Worm (Caenorhabditis elegans) whole organism, L1 larva: ENCODE results near the gene srh-69.

Experiments
- C34B4.2 ChIP-seq: sonication (generic microtip); optimal IDR thresholded peaks from 2 replicates; lab custom pipeline; 2017; ENCODE audit warnings: mild to moderate bottlenecking, missing genetic modification characterization, missing compliant biosample characterization
- aha-1 ChIP-seq: fragments of 150-350 bp; optimal IDR thresholded peaks from 2 replicates; lab custom pipeline; 2014; ENCODE audit warnings: missing biosample characterization, missing genetic modification characterization
- aly-2 ChIP-seq: fragments of 150-350 bp; optimal IDR thresholded peaks from 2 replicates; lab custom pipeline; 2014; ENCODE audit warnings: missing biosample characterization, missing genetic modification characterization
- blmp-1 ChIP-seq: fragments of 150-350 bp; optimal IDR thresholded peaks from 2 replicates; lab custom pipeline; 2014; ENCODE audit warnings: missing biosample characterization, missing genetic modification characterization
- ceh-63 ChIP-seq: fragments of 200-800 bp; sonication (Bioruptor generic); optimal IDR thresholded peaks from 2 replicates; lab custom pipeline; 2018; ENCODE audit warnings: mild to moderate bottlenecking, missing genetic modification characterization, missing compliant biosample characterization
- ceh-88 ChIP-seq: fragments of 200-800 bp; sonication (Bioruptor generic); IDR thresholded peaks from 2 replicates; pipeline ENCODE4 v1.3.6; 2022; ENCODE audit warnings: missing genetic modification characterization, missing compliant biosample characterization
- egl-27 ChIP-seq, 2 experiments: fragments of 150-350 bp in 1 of 2; sonication (generic microtip); optimal IDR thresholded peaks; 3 replicates each; lab custom pipeline; 2017 to 2018; ENCODE audit warnings: missing biosample characterization in 2 of 2, missing genetic modification characterization in 2 of 2, missing genetic modification reagents in 2 of 2
- elt-2 ChIP-seq: sonication (generic microtip); optimal IDR thresholded peaks from 2 replicates; lab custom pipeline; 2016; ENCODE audit warnings: missing genetic modification characterization, mild to moderate bottlenecking, inconsistent platforms, missing compliant biosample characterization, missing genetic modification reagents
- elt-3 ChIP-seq, 6 experiments: fragments of 150-350 bp in 1 of 6; sonication (generic microtip); optimal IDR thresholded peaks; 2 replicates each; lab custom pipeline; 2017 to 2018; ENCODE audit warnings: missing biosample characterization in 6 of 6, missing genetic modification characterization in 6 of 6, inconsistent platforms in 1 of 6
- ets-5 ChIP-seq: fragments of 200-800 bp; sonication (Bioruptor generic); IDR thresholded peaks from 2 replicates; pipeline ENCODE4 v1.3.6; 2022; ENCODE audit warnings: missing genetic modification characterization, missing compliant biosample characterization
- fkh-8 ChIP-seq: sonication (generic microtip); optimal IDR thresholded peaks from 2 replicates; lab custom pipeline; 2016; ENCODE audit warnings: mild to moderate bottlenecking, missing genetic modification characterization, missing compliant biosample characterization
- fos-1 ChIP-seq: fragments of 150-350 bp; optimal IDR thresholded peaks from 2 replicates; lab custom pipeline; 2014; ENCODE audit warnings: missing biosample characterization, missing genetic modification characterization
- grh-1 ChIP-seq: fragments of 200-800 bp; sonication (Bioruptor generic); IDR thresholded peaks from 2 replicates; pipeline ENCODE4 v1.3.6; 2022; ENCODE audit warnings: missing genetic modification reagents, missing genetic modification characterization, missing compliant biosample characterization
- hlh-4 ChIP-seq: sonication (generic microtip); optimal IDR thresholded peaks from 2 replicates; lab custom pipeline; 2016; ENCODE audit warnings: mild to moderate bottlenecking, missing genetic modification characterization, missing compliant biosample characterization
- jun-1 ChIP-seq: fragments of 150-350 bp; optimal IDR thresholded peaks from 2 replicates; lab custom pipeline; 2014; ENCODE audit warnings: missing biosample characterization, missing genetic modification reagents, missing genetic modification characterization
- lin-39 ChIP-seq: fragments of 150-350 bp; optimal IDR thresholded peaks from 2 replicates; lab custom pipeline; 2014; ENCODE audit warnings: missing biosample characterization, missing genetic modification reagents, missing genetic modification characterization
- lsy-2 ChIP-seq, 2 experiments: fragments of 150-350 bp; optimal IDR thresholded peaks; 2 replicates each; lab custom pipeline; 2014; ENCODE audit warnings: missing biosample characterization in 2 of 2, missing genetic modification characterization in 2 of 2
- mep-1 ChIP-seq: fragments of 150-350 bp; optimal IDR thresholded peaks from 2 replicates; lab custom pipeline; 2014; ENCODE audit warnings: missing biosample characterization, missing genetic modification characterization
- nhr-12 ChIP-seq: sonication (generic microtip); optimal IDR thresholded peaks from 2 replicates; lab custom pipeline; 2017; ENCODE audit warnings: missing biosample characterization, missing genetic modification characterization
- nhr-28 ChIP-seq: fragments of 150-350 bp; optimal IDR thresholded peaks from 2 replicates; lab custom pipeline; 2014; ENCODE audit warnings: missing biosample characterization, missing genetic modification characterization
- nhr-76 ChIP-seq: sonication (generic microtip); optimal IDR thresholded peaks from 2 replicates; lab custom pipeline; 2017; ENCODE audit warnings: missing biosample characterization, missing genetic modification characterization
- nhr-77 ChIP-seq: fragments of 150-350 bp; optimal IDR thresholded peaks from 2 replicates; lab custom pipeline; 2014; ENCODE audit warnings: missing biosample characterization, missing genetic modification characterization
- nhr-85 ChIP-seq: sonication (generic microtip); peaks from one replicate; lab custom pipeline; 2016; ENCODE audit warnings: missing genetic modification characterization, inconsistent platforms, missing compliant biosample characterization
- nhr-90 ChIP-seq: sonication (generic microtip); optimal IDR thresholded peaks from 2 replicates; lab custom pipeline; 2016; ENCODE audit warnings: mild to moderate bottlenecking, missing genetic modification characterization, missing compliant biosample characterization; ENCODE audit not compliant: poor library complexity
- pax-3 ChIP-seq: fragments of 200-800 bp; sonication (Bioruptor generic); optimal IDR thresholded peaks from 2 replicates; lab custom pipeline; 2018; ENCODE audit warnings: mild to moderate bottlenecking, missing genetic modification characterization, moderate library complexity, missing compliant biosample characterization
- rnt-1 ChIP-seq: sonication (generic microtip); optimal IDR thresholded peaks from 2 replicates; lab custom pipeline; 2016; ENCODE audit warnings: mild to moderate bottlenecking, missing genetic modification characterization, moderate library complexity, missing compliant biosample characterization
- skn-1 ChIP-seq: fragments of 150-350 bp; optimal IDR thresholded peaks from 2 replicates; lab custom pipeline; 2014; ENCODE audit warnings: missing biosample characterization, missing genetic modification characterization
- sox-4 ChIP-seq: sonication (generic microtip); optimal IDR thresholded peaks from 2 replicates; lab custom pipeline; 2016; ENCODE audit warnings: missing genetic modification characterization, missing compliant biosample characterization
- sup-37 ChIP-seq: fragments of 200-800 bp; sonication (Bioruptor generic); optimal IDR thresholded peaks from 2 replicates; lab custom pipeline; 2018; ENCODE audit warnings: mild to moderate bottlenecking, missing genetic modification characterization, missing compliant biosample characterization
- swsn-7 ChIP-seq: sonication (generic microtip); optimal IDR thresholded peaks from 2 replicates; lab custom pipeline; 2016; ENCODE audit warnings: missing genetic modification characterization, missing compliant biosample characterization
- unc-86 ChIP-seq: sonication (generic microtip); optimal IDR thresholded peaks from 2 replicates; lab custom pipeline; 2016; ENCODE audit warnings: missing genetic modification characterization, missing compliant biosample characterization
- xbp-1 ChIP-seq: sonication (generic microtip); optimal IDR thresholded peaks from 2 replicates; lab custom pipeline; 2016; ENCODE audit warnings: missing genetic modification characterization, missing compliant biosample characterization
- zip-4 ChIP-seq: fragments of 200-800 bp; sonication (Bioruptor generic); optimal IDR thresholded peaks from 2 replicates; lab custom pipeline; 2018; ENCODE audit warnings: mild to moderate bottlenecking, missing genetic modification characterization, moderate library complexity, missing compliant biosample characterization
- ztf-4 ChIP-seq: fragments of 150-350 bp; optimal IDR thresholded peaks from 2 replicates; lab custom pipeline; 2014; ENCODE audit warnings: missing biosample characterization, missing genetic modification characterization

Gene srh-69

ce11 chrII:12514620-12515019 is at the start of gene srh-69:
Gene srh-69 (minus strand): TSS chrII:12514720.
- TF ChIP-seq hlh-4 (no peak), ceh-63 (no peak), aly-2 (tag; lab: Kevin White, UChicago) (no peak), ztf-4 (tag; lab: Kevin White, UChicago) (no peak), mep-1 (tag; lab: Kevin White, UChicago) (no peak), nhr-77 (no peak), unc-86 (no peak), rnt-1 (tag; lab: Kevin White, UChicago) (no peak), pax-3 (tag; lab: Kevin White, UChicago) (no peak), swsn-7 (tag; lab: Kevin White, UChicago) (no peak), fkh-8 (tag; lab: Kevin White, UChicago) (no peak), lsy-2 (tag; optimal IDR thresholded peaks at IDR 0.05; lab: Kevin White, UChicago) (no peak)

- TF ChIP-seq fkh-8 (tag; lab: Kevin White, UChicago): no peak
- no peak for TF ChIP-seq skn-1
- TF ChIP-seq nhr-76 (tag; lab: Kevin White, UChicago): no peak
- no peak for TF ChIP-seq elt-2 (tag; lab: Kevin White, UChicago)
- TF ChIP-seq nhr-28: no peak
- TF ChIP-seq elt-3 (tag; optimal IDR thresholded peaks at IDR 0.05; lab: Kevin White, UChicago): no peak
- no peak for TF ChIP-seq ceh-88 (GFP tag; lab: Robert Waterston, UW)
- TF ChIP-seq hlh-4: no peak
Observed at ce11 chrII:12560210-12560609, 45.7 kb upstream of the srh-69 start, which contains the start of gene F49C5.12. Gene F49C5.12 (minus strand): TSS chrII:12560310.

- no peak for TF ChIP-seq C34B4.2 (tag; lab: Kevin White, UChicago)
- TF ChIP-seq ets-5 (GFP tag; lab: Robert Waterston, UW): no peak
- no peak for TF ChIP-seq egl-27 (tag; optimal IDR thresholded peaks at IDR 0.05; lab: Kevin White, UChicago)
- no peak for TF ChIP-seq jun-1 (tag; lab: Kevin White, UChicago)
- no peak for TF ChIP-seq aha-1 (tag; lab: Kevin White, UChicago)
Observed at ce11 chrII:12555579-12555978, 41.1 kb upstream of the srh-69 start, which contains the start of gene F49C5.11. Gene F49C5.11 (plus strand): TSS chrII:12555879.

ce11 chrII:12550940-12551339 is 36.4 kb upstream of the srh-69 start:
- TF ChIP-seq sup-37 (GFP tag; lab: Kevin White, UChicago): no peak
- no peak for TF ChIP-seq zip-4 (GFP tag; lab: Kevin White, UChicago)

- TF ChIP-seq grh-1 (GFP tag; lab: Robert Waterston, UW): no peak
- TF ChIP-seq blmp-1 (tag; lab: Kevin White, UChicago): peak; percentile 8
- peak; percentile 55 for TF ChIP-seq nhr-85 (tag; lab: Kevin White, UChicago)
- no peak for TF ChIP-seq nhr-90 (tag; lab: Kevin White, UChicago)
Observed at ce11 chrII:12549613-12550012, 35.1 kb upstream of the srh-69 start.

- TF ChIP-seq xbp-1 (tag; lab: Kevin White, UChicago) (no peak), lin-39 (tag; lab: Kevin White, UChicago) (no peak), sox-4 (tag; lab: Kevin White, UChicago) (no peak), nhr-12 (tag; lab: Kevin White, UChicago) (no peak), nhr-77 (no peak), lsy-2 (tag; optimal IDR thresholded peaks at IDR 0.05; lab: Kevin White, UChicago) (no peak), fos-1 (tag; lab: Kevin White, UChicago) (no peak)
Observed at ce11 chrII:12547547-12547946, 33.0 kb upstream of the srh-69 start, which contains the start of gene F49C5.16. Gene F49C5.16 (plus strand): TSS chrII:12547847.
